Worm (Caenorhabditis elegans) whole organism, L4/young adult: ENCODE data around the gene tni-3.

Experiments
- W03F9.2 ChIP-seq: fragments of 150-350 bp; optimal IDR thresholded peaks from 2 replicates; lab custom pipeline; 2014; ENCODE audit warnings: missing biosample characterization, missing genetic modification characterization
- dao-5 ChIP-seq: sonication (generic microtip); optimal IDR thresholded peaks from 2 replicates; lab custom pipeline; 2016; ENCODE audit warnings: missing genotype, missing genetic modification characterization, moderate library complexity, missing compliant biosample characterization
- him-1 ChIP-seq: sonication (generic microtip); optimal IDR thresholded peaks from 2 replicates; lab custom pipeline; 2016; ENCODE audit warnings: missing genotype, missing genetic modification reagents, missing genetic modification characterization, missing compliant biosample characterization

- no peak for TF ChIP-seq W03F9.2
- TF ChIP-seq him-1 (tag; lab: Kevin White, UChicago), result no peak
- no peak for TF ChIP-seq dao-5 (tag; lab: Kevin White, UChicago)
These were observed 46.0 kb downstream of the tni-3 start, which contains the start of gene immt-2 for ce11 chrV:16788967-16789366.
